Worm (Caenorhabditis elegans): ENCODE data around the gene efn-2.

- TF ChIP-seq fkh-10 (GFP tag; optimal IDR thresholded peaks at IDR 0.05) (no peak), dpl-1 (GFP tag; optimal IDR thresholded peaks at IDR 0.05) (no peak), daf-12 (tag; optimal IDR thresholded peaks at IDR 0.05) (no peak)
These were observed 33.9 kb upstream of the efn-2 start for ce11 chrIV:10542283-10542682.

Data from whole organism, L4 larva.